Fruit fly (Drosophila melanogaster) whole organism, embryonic: ENCODE data around the gene H2.0.

Source experiments
- ATbp ChIP-seq: fragments of 200-800 bp; sonication (Bioruptor generic); optimal IDR thresholded peaks from 2 replicates; lab custom pipeline; 2017; ENCODE audit warnings: missing biosample characterization, mild to moderate bottlenecking, missing genetic modification characterization, missing genetic modification reagents
- Awh ChIP-seq: fragments of 200-800 bp; sonication (Bioruptor generic); IDR thresholded peaks from 2 replicates; pipeline ENCODE4, ENCODE4 v1.3.6; 2022; ENCODE audit warnings: missing biosample characterization, missing genetic modification characterization
- Blimp-1 ChIP-seq: fragments of 200-800 bp; sonication (Bioruptor generic); optimal IDR thresholded peaks from 3 replicates; lab custom pipeline; 2018; ENCODE audit warnings: missing biosample characterization, missing genetic modification characterization, mild to moderate bottlenecking, moderate library complexity, missing genetic modification reagents
- Bteb2 ChIP-seq: fragments of 200-800 bp; sonication (Bioruptor generic); optimal IDR thresholded peaks from 2 replicates; lab custom pipeline; 2016; ENCODE audit warnings: missing biosample characterization, missing genetic modification characterization
- C15 ChIP-seq: fragments of 200-800 bp; sonication (Bioruptor generic); IDR thresholded peaks from 3 replicates; pipeline ENCODE4 v1.3.6; 2022; ENCODE audit warnings: missing biosample characterization, missing genetic modification characterization
- CG10209 ChIP-seq: fragments of 200-800 bp; sonication (Bioruptor generic); optimal IDR thresholded peaks from 3 replicates; lab custom pipeline; 2017; ENCODE audit warnings: missing biosample characterization, mild to moderate bottlenecking, missing genetic modification characterization, missing genetic modification reagents
- CG1024 ChIP-seq: fragments of 200-800 bp; sonication (Bioruptor generic); IDR thresholded peaks from 2 replicates; pipeline ENCODE4 v1.3.6; 2022; ENCODE audit warnings: missing biosample characterization, missing genetic modification characterization
- CG10366 ChIP-seq: fragments of 200-800 bp; sonication (Bioruptor generic); IDR thresholded peaks from 2 replicates; pipeline ENCODE4 v1.3.6; 2022; ENCODE audit warnings: missing biosample characterization, missing genetic modification characterization
- CG12744 ChIP-seq: fragments of 200-800 bp; sonication (Bioruptor generic); optimal IDR thresholded peaks from 2 replicates; lab custom pipeline; 2016; ENCODE audit warnings: missing biosample characterization, missing genetic modification characterization
- CG12769 ChIP-seq: fragments of 200-800 bp; sonication (Bioruptor generic); optimal IDR thresholded peaks from 2 replicates; lab custom pipeline; 2019; ENCODE audit warnings: missing biosample characterization, mild to moderate bottlenecking, missing genetic modification characterization, moderate library complexity
- CG15269 ChIP-seq: fragments of 200-800 bp; sonication (Bioruptor generic); optimal IDR thresholded peaks from 2 replicates; lab custom pipeline; 2018; ENCODE audit warnings: missing biosample characterization, mild to moderate bottlenecking, missing genetic modification characterization, moderate library complexity
- CG15601 ChIP-seq: fragments of 200-800 bp; sonication (Bioruptor generic); optimal IDR thresholded peaks from 3 replicates; lab custom pipeline; 2019; ENCODE audit warnings: missing biosample characterization, mild to moderate bottlenecking, missing genetic modification characterization, moderate library complexity
- CG16815 ChIP-seq: fragments of 200-800 bp; sonication (Bioruptor generic); optimal IDR thresholded peaks from 3 replicates; lab custom pipeline; 2017; ENCODE audit warnings: missing biosample characterization, mild to moderate bottlenecking, missing genetic modification characterization
- CG1832 ChIP-seq: fragments of 200-800 bp; sonication (Bioruptor generic); optimal IDR thresholded peaks from 2 replicates; lab custom pipeline; 2017; ENCODE audit warnings: missing biosample characterization, mild to moderate bottlenecking, missing genetic modification characterization, inconsistent platforms
- CG18619 ChIP-seq: fragments of 200-800 bp; sonication (Bioruptor generic); optimal IDR thresholded peaks from 3 replicates; lab custom pipeline; 2017; ENCODE audit warnings: missing biosample characterization, mild to moderate bottlenecking, missing genetic modification characterization
- CG32772 ChIP-seq: fragments of 200-800 bp; sonication (Bioruptor generic); IDR thresholded peaks from 2 replicates; pipeline ENCODE4 v1.3.6; 2022; ENCODE audit warnings: missing biosample characterization, missing genetic modification characterization
- CG4360 ChIP-seq: fragments of 200-800 bp; sonication (Bioruptor generic); IDR thresholded peaks from 2 replicates; pipeline ENCODE4 v1.3.6; 2022; ENCODE audit warnings: missing biosample characterization, missing genetic modification characterization
- CG6854 ChIP-seq: fragments of 200-800 bp; sonication (Bioruptor generic); optimal IDR thresholded peaks from 3 replicates; lab custom pipeline; 2017; ENCODE audit warnings: missing biosample characterization, mild to moderate bottlenecking, missing genetic modification characterization
- CG7839 ChIP-seq: fragments of 200-800 bp; sonication (Bioruptor generic); optimal IDR thresholded peaks from 3 replicates; lab custom pipeline; 2018; ENCODE audit warnings: missing biosample characterization, mild to moderate bottlenecking, missing genetic modification characterization, moderate library complexity
- CG8290 ChIP-seq, 3 experiments: fragments of 200-800 bp; sonication (Bioruptor generic); optimal IDR thresholded peaks; 2 replicates each; lab custom pipeline; 2016 to 2019; ENCODE audit warnings: missing biosample characterization in 3 of 3, missing genetic modification characterization in 3 of 3, mild to moderate bottlenecking in 2 of 3, moderate library complexity in 1 of 3
- Dbx ChIP-seq: fragments of 200-800 bp; sonication (Bioruptor generic); IDR thresholded peaks from 3 replicates; pipeline ENCODE4 v1.3.6; 2022; ENCODE audit warnings: missing biosample characterization, missing genetic modification characterization
- Dp ChIP-seq: fragments of 200-800 bp; sonication (Bioruptor generic); optimal IDR thresholded peaks from 2 replicates; lab custom pipeline; 2018; ENCODE audit warnings: missing biosample characterization, mild to moderate bottlenecking, missing genetic modification characterization, moderate library complexity
- Fer1 ChIP-seq: fragments of 200-800 bp; sonication (Bioruptor generic); optimal IDR thresholded peaks from 2 replicates; lab custom pipeline; 2017; ENCODE audit warnings: missing biosample characterization, mild to moderate bottlenecking, missing genetic modification characterization
- Hsf ChIP-seq: fragments of 200-800 bp; sonication (Bioruptor generic); optimal IDR thresholded peaks from 3 replicates; lab custom pipeline; 2016; ENCODE audit warnings: missing biosample characterization, missing genetic modification characterization
- NFAT ChIP-seq: fragments of 200-800 bp; sonication (Bioruptor generic); IDR thresholded peaks from 2 replicates; pipeline ENCODE4 v1.3.6; 2022; ENCODE audit warnings: missing biosample characterization, missing genetic modification characterization
- Oli ChIP-seq: fragments of 200-800 bp; sonication (Bioruptor generic); optimal IDR thresholded peaks from 2 replicates; lab custom pipeline; 2018; ENCODE audit warnings: missing biosample characterization, mild to moderate bottlenecking, missing genetic modification characterization, moderate library complexity
- Rfx ChIP-seq: fragments of 200-800 bp; sonication (Bioruptor generic); IDR thresholded peaks from 2 replicates; pipeline ENCODE4 v1.3.6; 2022; ENCODE audit warnings: missing biosample characterization, missing genetic modification characterization
- Sox102F ChIP-seq: fragments of 200-800 bp; sonication (Bioruptor generic); optimal IDR thresholded peaks from 2 replicates; lab custom pipeline; 2018; ENCODE audit warnings: missing biosample characterization, mild to moderate bottlenecking, missing genetic modification characterization, moderate library complexity
- Spps ChIP-seq: fragments of 200-800 bp; sonication (Bioruptor generic); optimal IDR thresholded peaks from 2 replicates; lab custom pipeline; 2018; ENCODE audit warnings: missing biosample characterization, mild to moderate bottlenecking, missing genetic modification characterization
- Sry-δ ChIP-seq: fragments of 200-800 bp; sonication (Bioruptor generic); optimal IDR thresholded peaks from 2 replicates; lab custom pipeline; 2016; ENCODE audit warnings: missing biosample characterization, missing genetic modification characterization
- crol ChIP-seq: fragments of 200-800 bp; sonication (Bioruptor generic); IDR thresholded peaks from 2 replicates; pipeline ENCODE4 v1.3.6; 2022; ENCODE audit warnings: missing biosample characterization, missing genetic modification characterization
- exex ChIP-seq: fragments of 200-800 bp; sonication (Bioruptor generic); optimal IDR thresholded peaks from 4 replicates; lab custom pipeline; 2018; ENCODE audit warnings: missing biosample characterization, mild to moderate bottlenecking, missing genetic modification characterization, moderate library complexity
- fd96Cb ChIP-seq: fragments of 200-800 bp; sonication (Bioruptor generic); optimal IDR thresholded peaks from 2 replicates; lab custom pipeline; 2018; ENCODE audit warnings: missing biosample characterization, mild to moderate bottlenecking, missing genetic modification characterization, moderate library complexity
- her ChIP-seq: fragments of 200-800 bp; sonication (Bioruptor generic); optimal IDR thresholded peaks from 2 replicates; lab custom pipeline; 2016; ENCODE audit warnings: missing biosample characterization, missing genetic modification characterization
- ken ChIP-seq: fragments of 200-800 bp; sonication (Bioruptor generic); IDR thresholded peaks from 3 replicates; pipeline ENCODE4 v1.3.6; 2022; ENCODE audit warnings: missing biosample characterization, missing genetic modification characterization
- lbe ChIP-seq: fragments of 200-800 bp; sonication (Bioruptor generic); optimal IDR thresholded peaks from 2 replicates; lab custom pipeline; 2016; ENCODE audit warnings: missing biosample characterization, mild to moderate bottlenecking, missing genetic modification characterization
- lola ChIP-seq, 3 experiments: fragments of >200 bp in 2 of 3; fragments of 200-800 bp in 1 of 3; sonication (Bioruptor generic) in 1 of 3; optimal IDR thresholded peaks; 2 replicates each; lab custom pipeline; 2017 to 2019; ENCODE audit warnings: missing biosample characterization in 3 of 3, missing genetic modification characterization in 3 of 3, mild to moderate bottlenecking in 1 of 3, moderate library complexity in 1 of 3
- pan ChIP-seq, 4 experiments: fragments of >200 bp in 3 of 4; fragments of 200-800 bp in 1 of 4; sonication (Bioruptor generic) in 1 of 4; optimal IDR thresholded peaks in 3 of 4; IDR thresholded peaks in 1 of 4; 2 replicates each; pipeline versions ENCODE4 v1.3.6 to Lab custom; 2017 to 2022; ENCODE audit warnings: missing biosample characterization in 2 of 4, missing genetic modification characterization in 2 of 4, mixed read lengths in 1 of 4
- prd ChIP-seq, 3 experiments: fragments of >200 bp in 2 of 3; fragments of 200-800 bp in 1 of 3; sonication (Bioruptor generic) in 1 of 3; optimal IDR thresholded peaks in 2 of 3; IDR thresholded peaks in 1 of 3; 2 replicates in 2 of 3; 3 replicates in 1 of 3; pipeline versions ENCODE4 v1.3.6 to Lab custom; 2017 to 2022; ENCODE audit warnings: missing biosample characterization in 1 of 3, missing genetic modification characterization in 1 of 3
- ranshi ChIP-seq: fragments of 200-800 bp; sonication (Bioruptor generic); IDR thresholded peaks from 2 replicates; pipeline ENCODE4 v1.3.6; 2022; ENCODE audit warnings: missing biosample characterization, missing genetic modification characterization
- row ChIP-seq: fragments of 200-800 bp; sonication (Bioruptor generic); IDR thresholded peaks from 3 replicates; pipeline ENCODE4 v1.3.6; 2022; ENCODE audit warnings: missing biosample characterization, missing genetic modification characterization
- salm ChIP-seq: fragments of 200-800 bp; sonication (Bioruptor generic); optimal IDR thresholded peaks from 2 replicates; lab custom pipeline; 2018; ENCODE audit warnings: missing biosample characterization, mild to moderate bottlenecking, missing genetic modification characterization
- shn ChIP-seq: fragments of 200-800 bp; sonication (Bioruptor generic); optimal IDR thresholded peaks from 3 replicates; lab custom pipeline; 2016; ENCODE audit warnings: missing biosample characterization, missing genetic modification characterization
- so ChIP-seq: fragments of 200-800 bp; sonication (Bioruptor generic); IDR thresholded peaks from 3 replicates; pipeline ENCODE4 v1.3.6; 2022; ENCODE audit warnings: missing biosample characterization, missing genetic modification characterization
- sug ChIP-seq: fragments of 200-800 bp; optimal IDR thresholded peaks from 2 replicates; lab custom pipeline; 2019; ENCODE audit warnings: missing biosample characterization, mild to moderate bottlenecking, missing genetic modification characterization, moderate library complexity
- wdn ChIP-seq: fragments of 200-800 bp; sonication (Bioruptor generic); IDR thresholded peaks from 2 replicates; pipeline ENCODE4 v1.3.6; 2022; ENCODE audit warnings: missing biosample characterization, missing genetic modification characterization
- zen2 ChIP-seq: fragments of 200-800 bp; sonication (Bioruptor generic); IDR thresholded peaks from 3 replicates; pipeline ENCODE4 v1.3.6; 2022; ENCODE audit warnings: missing biosample characterization, missing genetic modification characterization; ENCODE audit not compliant: partially characterized antibody
- zfh2 ChIP-seq: fragments of 200-800 bp; sonication (Bioruptor generic); optimal IDR thresholded peaks from 2 replicates; lab custom pipeline; 2016; ENCODE audit warnings: missing biosample characterization, missing genetic modification characterization

Gene H2.0

DNA sequence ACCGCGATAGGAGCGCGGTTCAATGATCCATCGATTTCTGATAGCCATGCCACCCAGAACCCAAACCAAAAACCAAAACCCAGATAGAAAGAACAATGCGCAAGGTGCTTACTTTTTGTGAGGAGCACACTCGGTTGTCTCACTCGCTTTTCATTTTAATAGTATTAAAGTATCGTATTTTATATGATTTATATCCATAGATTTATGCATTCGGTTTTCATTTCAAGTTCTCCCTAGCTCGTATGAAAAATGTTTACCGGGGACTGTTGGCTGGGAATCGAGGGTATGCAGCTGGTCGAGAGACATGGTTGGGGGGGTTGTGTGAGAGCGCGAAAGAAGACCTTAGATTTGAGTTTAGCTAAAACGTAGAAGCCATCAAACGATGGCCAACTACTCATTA, 47.2 kb downstream of the H2.0 start (continued):
- no peak for TF ChIP-seq C15 (GFP tag; lab: Robert Waterston, UW)
- TF ChIP-seq lola (GFP tag; optimal IDR thresholded peaks at IDR 0.05; lab: Kevin White, UChicago) = peak in 1 of 3 experiments; percentile 6
- peak; percentile 13 for TF ChIP-seq CG15601 (tag; lab: Kevin White, UChicago)
- TF ChIP-seq Spps = no peak
- TF ChIP-seq Bteb2 = peak; percentile 12
- peak; percentile 44 for TF ChIP-seq CG12769 (tag; lab: Kevin White, UChicago)
- peak; percentile 63; the same call in 1 of the 3 replicates for TF ChIP-seq ken (GFP tag; lab: Robert Waterston, UW)
- TF ChIP-seq Oli (tag; lab: Kevin White, UChicago) = peak; percentile 37
- TF ChIP-seq CG18619 (GFP tag; lab: Kevin White, UChicago) = peak; percentile 19
- peak; percentile 81 for TF ChIP-seq Rfx
- peak; percentile 43 for TF ChIP-seq CG7839 (tag; lab: Kevin White, UChicago)
- no peak for TF ChIP-seq CG8290 (GFP tag; optimal IDR thresholded peaks at IDR 0.05; lab: Kevin White, UChicago)
- TF ChIP-seq CG8290 (tag; optimal IDR thresholded peaks at IDR 0.05; lab: Kevin White, UChicago) = peak in 1 of 2 experiments; percentile 60
- TF ChIP-seq Sox102F (GFP tag; lab: Kevin White, UChicago) = peak; percentile 66
- TF ChIP-seq zfh2 (GFP tag; lab: Kevin White, UChicago) = peak; percentile 26
- TF ChIP-seq CG16815 (GFP tag; lab: Kevin White, UChicago) = peak; percentile 9
- peak; percentile 27 for TF ChIP-seq ATbp (GFP tag; lab: Kevin White, UChicago)
- peak; percentile 48 for TF ChIP-seq CG15269 (tag; lab: Kevin White, UChicago)
- no peak for TF ChIP-seq pan (optimal IDR thresholded peaks at IDR 0.05; lab: Kevin White, UChicago)
- TF ChIP-seq pan (GFP tag; optimal IDR thresholded peaks at IDR 0.05 in 1 of 2, IDR thresholded peaks at IDR 0.05 in 1 of 2) = peak in 1 of 2 experiments; percentile 17
- peak; percentile 61 for TF ChIP-seq lbe (GFP tag; lab: Kevin White, UChicago)
- peak; percentile 12 for TF ChIP-seq Hsf (GFP tag; lab: Kevin White, UChicago)
- TF ChIP-seq CG12744 (GFP tag; lab: Kevin White, UChicago) = no peak
- TF ChIP-seq ranshi = peak; percentile 45; the same call in 1 of the 2 replicates
- TF ChIP-seq Sry-δ = no peak
- TF ChIP-seq CG10366 (GFP tag; lab: Robert Waterston, UW) = peak; percentile 50
- TF ChIP-seq Dp (GFP tag; lab: Kevin White, UChicago) = no peak
- TF ChIP-seq Dbx (GFP tag; lab: Robert Waterston, UW) = peak; percentile 56; the same call in 2 of the 3 replicates
- 0 out of 2 replicates have a peak, but pooled peaks have one; percentile 32 for TF ChIP-seq wdn (GFP tag; lab: Robert Waterston, UW)
- TF ChIP-seq CG1024 (GFP tag; lab: Robert Waterston, UW) = 0 out of 2 replicates have a peak, but pooled peaks have one; percentile 36
- peak; percentile 51 for TF ChIP-seq CG10209 (GFP tag; lab: Kevin White, UChicago)
- TF ChIP-seq fd96Cb = peak; percentile 23
- TF ChIP-seq row (GFP tag; lab: Robert Waterston, UW) = peak; percentile 84
- no peak for TF ChIP-seq CG1832
- no peak for TF ChIP-seq Fer1 (GFP tag; lab: Kevin White, UChicago)
- no peak for TF ChIP-seq CG32772 (GFP tag; lab: Robert Waterston, UW)
- TF ChIP-seq prd (optimal IDR thresholded peaks at IDR 0.05; lab: Kevin White, UChicago) = no peak
- TF ChIP-seq prd (GFP tag; IDR thresholded peaks at IDR 0.05; lab: Robert Waterston, UW) = peak; percentile 61

- TF ChIP-seq Blimp-1 (GFP tag; lab: Kevin White, UChicago) = peak; percentile 54
- TF ChIP-seq CG4360 (GFP tag; lab: Robert Waterston, UW) = no peak
- peak; percentile 75 for TF ChIP-seq Awh (GFP tag; lab: Robert Waterston, UW)
- TF ChIP-seq NFAT (GFP tag; lab: Robert Waterston, UW) = no peak
- no peak for TF ChIP-seq CG6854 (GFP tag; lab: Kevin White, UChicago)
- no peak for TF ChIP-seq her
- TF ChIP-seq so (GFP tag; lab: Robert Waterston, UW) = 0 out of 3 replicates have a peak, but pooled peaks have one; percentile 11
- TF ChIP-seq shn (GFP tag; lab: Kevin White, UChicago) = no peak
- no peak for TF ChIP-seq ATbp (GFP tag; lab: Kevin White, UChicago)
- TF ChIP-seq crol (GFP tag; lab: Robert Waterston, UW) = peak; percentile 42; the same call in 1 of the 2 replicates
- no peak for TF ChIP-seq zen2 (GFP tag; lab: Robert Waterston, UW)
- peak; percentile 30 for TF ChIP-seq salm (tag; lab: Kevin White, UChicago)
- peak; percentile 40 for TF ChIP-seq exex (tag; lab: Kevin White, UChicago)
- peak; percentile 19 for TF ChIP-seq sug (tag; lab: Kevin White, UChicago)
These were observed 48.0 kb downstream of the H2.0 start for dm6 chr2L:5971093-5971808.
